Worm (Caenorhabditis elegans): ENCODE measurements around the gene trul-1.

Gene trul-1

ce11 chrII:286551-286724 is 4.1 kb upstream of the trul-1 start, which contains the start of gene misc-1:
misc-1 (plus strand) TSS chrII:286625.
- TF ChIP-seq unc-62 (GFP tag; optimal IDR thresholded peaks at IDR 0.05) = no peak
- no peak for TF ChIP-seq cnd-1 (tag; optimal IDR thresholded peaks at IDR 0.05)
- TF ChIP-seq unc-39 (tag; optimal IDR thresholded peaks at IDR 0.05) = no peak
- TF ChIP-seq mls-2 (tag; optimal IDR thresholded peaks at IDR 0.05) = no peak
- TF ChIP-seq nhr-2 (tag; optimal IDR thresholded peaks at IDR 0.05) = no peak
- no peak for TF ChIP-seq nhr-76 (tag; optimal IDR thresholded peaks at IDR 0.05)
- TF ChIP-seq snpc-4 (tag; optimal IDR thresholded peaks at IDR 0.05) = no peak
- no peak for TF ChIP-seq nhr-237 (tag; optimal IDR thresholded peaks at IDR 0.05)
- TF ChIP-seq unc-120 (tag; optimal IDR thresholded peaks at IDR 0.05; ENCODE audit: poor library complexity, severe bottlenecking) = no peak
- no peak for TF ChIP-seq nhr-28 (tag; optimal IDR thresholded peaks at IDR 0.05)
- TF ChIP-seq sptf-1 (tag; optimal IDR thresholded peaks at IDR 0.05) = no peak
- TF ChIP-seq lsy-2 (tag; optimal IDR thresholded peaks at IDR 0.05) = no peak

ce11 chrII:285627-286550 is 3.5 kb upstream of the trul-1 start, which contains the start of gene B0432.10:
B0432.10 (minus strand) TSS chrII:286275.
- TF ChIP-seq nhr-76 (tag; optimal IDR thresholded peaks at IDR 0.05) (no peak), pha-4 (tag; optimal IDR thresholded peaks at IDR 0.05) (peak; percentile 76), sptf-1 (tag; optimal IDR thresholded peaks at IDR 0.05) (peak; percentile 8), nhr-237 (tag; optimal IDR thresholded peaks at IDR 0.05) (peak; percentile 78), ces-1 (GFP tag; optimal IDR thresholded peaks at IDR 0.05) (peak; percentile 81), blmp-1 (tag; optimal IDR thresholded peaks at IDR 0.05) (no peak), elt-3 (tag; optimal IDR thresholded peaks at IDR 0.05) (no peak), cnd-1 (tag; optimal IDR thresholded peaks at IDR 0.05) (no peak), flh-1 (GFP tag; optimal IDR thresholded peaks at IDR 0.05) (no peak), mls-2 (tag; optimal IDR thresholded peaks at IDR 0.05) (no peak), bed-3 (GFP tag; optimal IDR thresholded peaks at IDR 0.05) (no peak), unc-62 (GFP tag; optimal IDR thresholded peaks at IDR 0.05) (no peak), sem-2 (GFP tag; optimal IDR thresholded peaks at IDR 0.05) (no peak), M03D4.4 (tag; optimal IDR thresholded peaks at IDR 0.05) (no peak), unc-120 (tag; optimal IDR thresholded peaks at IDR 0.05; ENCODE audit: poor library complexity, severe bottlenecking) (no peak), lsy-2 (tag; optimal IDR thresholded peaks at IDR 0.05) (peak; percentile 73), hlh-1 (tag; optimal IDR thresholded peaks at IDR 0.05) (peak; percentile 26), lin-13 (tag; optimal IDR thresholded peaks at IDR 0.05) (peak; percentile 77), nhr-12 (tag; optimal IDR thresholded peaks at IDR 0.05) (no peak), ceh-39 (tag; optimal IDR thresholded peaks at IDR 0.05) (peak; percentile 0), lin-32 (GFP tag; optimal IDR thresholded peaks at IDR 0.05) (no peak), nhr-2 (tag; optimal IDR thresholded peaks at IDR 0.05) (no peak), ham-2 (GFP tag; optimal IDR thresholded peaks at IDR 0.05) (no peak), mep-1 (tag; optimal IDR thresholded peaks at IDR 0.05) (peak; percentile 89), unc-39 (tag; optimal IDR thresholded peaks at IDR 0.05) (no peak)

ce11 chrII:283594-283993 is 1.2 kb upstream of the trul-1 start, which contains the start of gene B0432.9:
B0432.9 (minus strand) TSS chrII:283694.
- TF ChIP-seq mls-2 (tag; optimal IDR thresholded peaks at IDR 0.05) (no peak), pha-4 (tag; optimal IDR thresholded peaks at IDR 0.05) (no peak), snpc-4 (tag; optimal IDR thresholded peaks at IDR 0.05) (no peak), M03D4.4 (tag; optimal IDR thresholded peaks at IDR 0.05) (no peak), hlh-1 (tag; optimal IDR thresholded peaks at IDR 0.05) (no peak), ham-2 (GFP tag; optimal IDR thresholded peaks at IDR 0.05) (no peak), sptf-1 (tag; optimal IDR thresholded peaks at IDR 0.05) (no peak), elt-1 (tag; optimal IDR thresholded peaks at IDR 0.05; ENCODE audit: borderline replicate concordance, insufficient read depth) (no peak), ces-1 (GFP tag; optimal IDR thresholded peaks at IDR 0.05) (no peak), nhr-76 (tag; optimal IDR thresholded peaks at IDR 0.05) (no peak), bed-3 (GFP tag; optimal IDR thresholded peaks at IDR 0.05) (no peak), drap-1 (GFP tag; optimal IDR thresholded peaks at IDR 0.05) (no peak), nhr-12 (tag; optimal IDR thresholded peaks at IDR 0.05) (no peak), elt-3 (tag; optimal IDR thresholded peaks at IDR 0.05) (no peak)

- TF ChIP-seq zip-8 (tag; optimal IDR thresholded peaks at IDR 0.05) (peak; percentile 78), flh-1 (GFP tag; optimal IDR thresholded peaks at IDR 0.05) (no peak)
Measured at ce11 chrII:278636-279035, 3.7 kb downstream of the trul-1 start, which contains the start of gene B0432.8. B0432.8 (minus strand) TSS chrII:278736.

- TF ChIP-seq unc-39 (tag; optimal IDR thresholded peaks at IDR 0.05) (no peak), pha-4 (tag; optimal IDR thresholded peaks at IDR 0.05) (no peak), hlh-1 (tag; optimal IDR thresholded peaks at IDR 0.05) (no peak), elt-1 (tag; optimal IDR thresholded peaks at IDR 0.05; ENCODE audit: borderline replicate concordance, insufficient read depth) (no peak), mep-1 (tag; optimal IDR thresholded peaks at IDR 0.05) (no peak), tbx-8 (GFP tag; optimal IDR thresholded peaks at IDR 0.05) (no peak)
Measured at ce11 chrII:273872-274271, 8.5 kb downstream of the trul-1 start, which contains the start of gene B0432.7. B0432.7 (minus strand) TSS chrII:273972.

Measured in whole organism, mixed stage, embryonic.